Worm (Caenorhabditis elegans) whole organism, L3 larva: ENCODE data around the gene prmt-5.

Source experiments
- R02D3.7 ChIP-seq: fragments of 150-350 bp; optimal IDR thresholded peaks from 2 replicates; lab custom pipeline; 2014; ENCODE audit warnings: missing biosample characterization, missing genetic modification characterization
- ZK546.5 ChIP-seq: sonication (generic microtip); optimal IDR thresholded peaks from 2 replicates; lab custom pipeline; 2017; ENCODE audit warnings: missing biosample characterization, missing genetic modification characterization
- aly-2 ChIP-seq: fragments of 150-350 bp; optimal IDR thresholded peaks from 2 replicates; lab custom pipeline; 2014; ENCODE audit warnings: missing biosample characterization, missing genetic modification characterization
- ama-1 ChIP-seq: fragments of 150-350 bp; optimal IDR thresholded peaks from 2 replicates; lab custom pipeline; 2018
- ceh-28 ChIP-seq: fragments of 150-350 bp; optimal IDR thresholded peaks from 2 replicates; lab custom pipeline; 2014; ENCODE audit warnings: missing biosample characterization, missing genetic modification reagents, missing genetic modification characterization
- ceh-82 ChIP-seq: fragments of 150-350 bp; optimal IDR thresholded peaks from 2 replicates; lab custom pipeline; 2014; ENCODE audit warnings: missing biosample characterization, missing genetic modification characterization
- ceh-9 ChIP-seq: sonication (generic microtip); optimal IDR thresholded peaks from 2 replicates; lab custom pipeline; 2018; ENCODE audit warnings: missing biosample characterization, missing genetic modification characterization
- daf-12 ChIP-seq: fragments of 150-350 bp; optimal IDR thresholded peaks from 2 replicates; lab custom pipeline; 2014; ENCODE audit warnings: missing biosample characterization, missing genetic modification reagents, missing genetic modification characterization
- egl-27 ChIP-seq: sonication (generic microtip); optimal IDR thresholded peaks from 4 replicates; lab custom pipeline; 2017; ENCODE audit warnings: missing biosample characterization, missing genetic modification reagents, missing genetic modification characterization
- elt-1 ChIP-seq: fragments of 150-350 bp; optimal IDR thresholded peaks from 2 replicates; lab custom pipeline; 2014; ENCODE audit warnings: missing biosample characterization, missing genetic modification characterization
- elt-2 ChIP-seq: sonication (generic microtip); optimal IDR thresholded peaks from 2 replicates; lab custom pipeline; 2016; ENCODE audit warnings: missing genetic modification reagents, mild to moderate bottlenecking, missing genetic modification characterization, missing compliant biosample characterization
- elt-3 ChIP-seq, 3 experiments: fragments of 150-350 bp in 1 of 3; sonication (generic microtip) in 2 of 3; optimal IDR thresholded peaks; 2 replicates in 2 of 3; 4 replicates in 1 of 3; lab custom pipeline; 2014 to 2017; ENCODE audit warnings: missing biosample characterization in 3 of 3, missing genetic modification characterization in 3 of 3
- eor-1 ChIP-seq, 2 experiments: fragments of 150-350 bp; optimal IDR thresholded peaks; 2 replicates each; lab custom pipeline; 2014 to 2018; ENCODE audit warnings: missing biosample characterization in 2 of 2, missing genetic modification characterization in 2 of 2
- fkh-10 ChIP-seq: sonication (generic microtip); optimal IDR thresholded peaks from 2 replicates; lab custom pipeline; 2017; ENCODE audit warnings: missing biosample characterization, missing genetic modification reagents, missing genetic modification characterization
- fos-1 ChIP-seq: fragments of 150-350 bp; optimal IDR thresholded peaks from 2 replicates; lab custom pipeline; 2014; ENCODE audit warnings: missing biosample characterization, missing genetic modification characterization
- hmg-11 ChIP-seq: sonication (generic microtip); optimal IDR thresholded peaks from 2 replicates; lab custom pipeline; 2016; ENCODE audit warnings: missing genetic modification characterization, missing compliant biosample characterization
- jun-1 ChIP-seq: fragments of 150-350 bp; optimal IDR thresholded peaks from 2 replicates; lab custom pipeline; 2014; ENCODE audit warnings: missing biosample characterization, missing genetic modification reagents, missing genetic modification characterization
- lsy-12 ChIP-seq: sonication (generic microtip); optimal IDR thresholded peaks from 2 replicates; lab custom pipeline; 2016; ENCODE audit warnings: mild to moderate bottlenecking, missing genetic modification characterization, missing compliant biosample characterization
- nfya-1 ChIP-seq: sonication (generic microtip); optimal IDR thresholded peaks from 2 replicates; lab custom pipeline; 2017; ENCODE audit warnings: missing genetic modification characterization, mild to moderate bottlenecking, missing compliant biosample characterization, antibody characterized with exemption, moderate library complexity; ENCODE audit not compliant: insufficient read depth
- nhr-11 ChIP-seq: fragments of 150-350 bp; optimal IDR thresholded peaks from 2 replicates; lab custom pipeline; 2014; ENCODE audit warnings: missing biosample characterization, missing genetic modification characterization
- nhr-23 ChIP-seq: fragments of 150-350 bp; optimal IDR thresholded peaks from 2 replicates; lab custom pipeline; 2014; ENCODE audit warnings: missing biosample characterization, missing genetic modification reagents, missing genetic modification characterization
- nhr-237 ChIP-seq: fragments of 150-350 bp; optimal IDR thresholded peaks from 2 replicates; lab custom pipeline; 2014; ENCODE audit warnings: missing biosample characterization, missing genetic modification characterization
- nhr-25 ChIP-seq: sonication (generic microtip); optimal IDR thresholded peaks from 2 replicates; lab custom pipeline; 2017; ENCODE audit warnings: missing biosample characterization, missing genetic modification characterization
- nhr-28 ChIP-seq: fragments of 150-350 bp; optimal IDR thresholded peaks from 2 replicates; lab custom pipeline; 2014; ENCODE audit warnings: missing biosample characterization, missing genetic modification characterization
- nhr-43 ChIP-seq: sonication (generic microtip); optimal IDR thresholded peaks from 2 replicates; lab custom pipeline; 2016; ENCODE audit warnings: mild to moderate bottlenecking, missing genetic modification characterization, missing compliant biosample characterization; ENCODE audit not compliant: poor library complexity, severe bottlenecking
- nhr-77 ChIP-seq: fragments of 150-350 bp; optimal IDR thresholded peaks from 2 replicates; lab custom pipeline; 2014; ENCODE audit warnings: missing biosample characterization, missing genetic modification characterization
- pha-4 ChIP-seq: fragments of 150-350 bp; optimal IDR thresholded peaks from 2 replicates; lab custom pipeline; 2014; ENCODE audit warnings: missing biosample characterization, missing genetic modification reagents, missing genetic modification characterization
- pqm-1 ChIP-seq: fragments of 150-350 bp; optimal IDR thresholded peaks from 2 replicates; lab custom pipeline; 2017; ENCODE audit warnings: missing biosample characterization, missing genetic modification characterization, inconsistent platforms
- skn-1 ChIP-seq: fragments of 150-350 bp; optimal IDR thresholded peaks from 2 replicates; lab custom pipeline; 2014; ENCODE audit warnings: missing biosample characterization, missing genetic modification characterization
- snpc-4 ChIP-seq: fragments of 150-350 bp; optimal IDR thresholded peaks from 2 replicates; lab custom pipeline; 2014; ENCODE audit warnings: missing biosample characterization, missing genetic modification characterization
- tbx-2 ChIP-seq: sonication (generic microtip); optimal IDR thresholded peaks from 2 replicates; lab custom pipeline; 2016; ENCODE audit warnings: mild to moderate bottlenecking, missing genetic modification characterization, missing compliant biosample characterization
- zag-1 ChIP-seq: fragments of 150-350 bp; optimal IDR thresholded peaks from 2 replicates; lab custom pipeline; 2014; ENCODE audit warnings: missing biosample characterization, missing genetic modification characterization
- ztf-11 ChIP-seq: fragments of 150-350 bp; optimal IDR thresholded peaks from 2 replicates; lab custom pipeline; 2014; ENCODE audit warnings: missing biosample characterization, missing genetic modification characterization
- ztf-4 ChIP-seq: fragments of 150-350 bp; optimal IDR thresholded peaks from 2 replicates; lab custom pipeline; 2014; ENCODE audit warnings: missing biosample characterization, missing genetic modification characterization

The prmt-5 gene

DNA sequence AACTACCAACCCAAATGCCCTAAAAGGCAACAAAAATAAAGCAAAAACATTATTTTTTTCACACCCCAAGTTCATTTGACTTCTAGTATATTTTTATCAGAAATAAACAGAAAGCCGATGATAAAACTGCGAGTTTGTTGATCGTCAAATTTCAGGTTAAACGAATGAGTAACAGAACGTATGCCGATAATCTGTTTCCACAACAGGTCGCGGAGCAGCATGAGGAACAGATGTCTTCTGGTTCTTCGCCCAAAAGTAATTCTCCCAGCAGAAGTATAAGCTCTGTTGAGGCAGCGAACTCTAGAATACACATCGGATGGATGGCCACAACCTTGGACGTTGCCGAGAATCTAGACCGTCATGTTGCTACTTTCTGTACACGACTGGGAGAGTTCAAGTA, at the start of gene prmt-5:
Gene prmt-5, plus strand, starts transcription at position 141 of the 400 bp plus-strand sequence.
- TF ChIP-seq nhr-77 (tag; lab: Kevin White, UChicago) (peak; percentile 22), daf-12 (no peak), nhr-25 (tag; lab: Kevin White, UChicago) (peak; percentile 30), zag-1 (tag; lab: Kevin White, UChicago) (no peak), fkh-10 (GFP tag; lab: Kevin White, UChicago) (no peak), nhr-43 (tag; lab: Kevin White, UChicago) (peak; percentile 73), elt-1 (tag; lab: Kevin White, UChicago) (no peak), ceh-9 (tag; lab: Kevin White, UChicago) (no peak), pha-4 (tag; lab: Kevin White, UChicago) (peak; percentile 13), elt-3 (tag; optimal IDR thresholded peaks at IDR 0.05; lab: Kevin White, UChicago) (peak in 1 of 3 experiments; percentile 13), nhr-11 (tag; lab: Kevin White, UChicago) (peak; percentile 17), ama-1 (lab: Kevin White, UChicago) (peak; percentile 90), aly-2 (tag; lab: Kevin White, UChicago) (peak; percentile 76), tbx-2 (tag; lab: Kevin White, UChicago) (no peak), eor-1 (tag; optimal IDR thresholded peaks at IDR 0.05; lab: Kevin White, UChicago) (no peak), elt-2 (peak; percentile 27), fos-1 (tag; lab: Kevin White, UChicago) (no peak), ztf-4 (no peak), nfya-1 (tag; lab: Kevin White, UChicago) (no peak), ceh-82 (tag; lab: Kevin White, UChicago) (no peak), nhr-28 (no peak), hmg-11 (tag; lab: Kevin White, UChicago) (no peak), nhr-23 (tag; lab: Kevin White, UChicago) (peak; percentile 35), lsy-12 (tag; lab: Kevin White, UChicago) (peak; percentile 81), nhr-237 (tag; lab: Kevin White, UChicago) (no peak), pqm-1 (peak; percentile 18), jun-1 (no peak)

DNA sequence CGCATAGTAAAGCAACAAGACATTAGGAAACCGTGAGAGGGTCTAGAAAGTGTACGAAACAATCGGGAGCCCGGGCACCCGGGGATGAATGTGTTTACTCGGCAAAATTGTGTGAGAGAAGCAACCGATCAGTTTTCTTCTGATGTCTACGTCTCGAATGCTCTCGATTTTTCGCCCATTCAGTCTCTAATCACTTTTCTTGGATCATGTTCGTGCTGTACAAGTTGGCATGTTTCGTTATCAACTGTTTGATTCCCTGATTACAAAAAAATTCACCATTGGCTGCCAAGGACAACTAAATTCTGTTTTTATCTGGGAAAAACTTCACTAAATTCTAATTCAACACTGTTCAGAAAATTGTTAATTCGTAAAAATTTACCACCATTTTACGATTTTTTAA, 49.8 kb upstream of the prmt-5 start:
- no peak for TF ChIP-seq snpc-4 (tag; lab: Kevin White, UChicago)
- TF ChIP-seq nfya-1 (tag; lab: Kevin White, UChicago), result peak; percentile 14
- TF ChIP-seq nhr-23 (tag; lab: Kevin White, UChicago), result no peak
- no peak for TF ChIP-seq egl-27 (tag; lab: Kevin White, UChicago)
- TF ChIP-seq ceh-9 (tag; lab: Kevin White, UChicago), result no peak
- TF ChIP-seq jun-1, result no peak
- no peak for TF ChIP-seq R02D3.7
- TF ChIP-seq elt-2, result peak; percentile 67
- TF ChIP-seq ceh-28 (tag; lab: Kevin White, UChicago), result no peak
- TF ChIP-seq pha-4 (tag; lab: Kevin White, UChicago), result peak; percentile 6

DNA sequence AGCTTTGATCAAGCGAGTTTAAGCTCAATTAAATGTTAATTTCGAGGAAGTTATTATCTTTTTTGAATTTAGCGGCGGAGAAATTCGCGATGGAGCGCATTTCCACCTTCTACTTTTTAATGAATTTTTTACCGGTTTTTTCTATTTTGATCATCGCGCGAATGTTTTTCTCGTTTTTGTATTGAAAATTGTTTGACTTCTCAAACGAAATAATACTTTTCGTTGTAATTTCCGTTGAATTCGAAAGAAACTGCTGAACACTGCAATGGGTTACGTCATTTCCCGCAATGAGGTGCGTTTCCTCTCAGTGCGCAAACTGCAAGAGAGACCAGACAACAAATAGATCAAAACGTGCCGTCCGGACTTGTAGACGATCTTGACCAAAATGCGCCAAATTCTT, 49.1 kb upstream of the prmt-5 start:
- TF ChIP-seq ztf-11 (no peak), pqm-1 (no peak), egl-27 (tag; lab: Kevin White, UChicago) (no peak), ama-1 (lab: Kevin White, UChicago) (no peak), ceh-82 (tag; lab: Kevin White, UChicago) (no peak), nhr-77 (tag; lab: Kevin White, UChicago) (no peak), nhr-23 (tag; lab: Kevin White, UChicago) (no peak), R02D3.7 (no peak), skn-1 (tag; lab: Kevin White, UChicago) (no peak), ztf-4 (no peak), nhr-11 (tag; lab: Kevin White, UChicago) (no peak), ZK546.5 (tag; lab: Kevin White, UChicago) (no peak), fos-1 (tag; lab: Kevin White, UChicago) (no peak), ceh-9 (tag; lab: Kevin White, UChicago) (no peak), hmg-11 (tag; lab: Kevin White, UChicago) (no peak)

DNA sequence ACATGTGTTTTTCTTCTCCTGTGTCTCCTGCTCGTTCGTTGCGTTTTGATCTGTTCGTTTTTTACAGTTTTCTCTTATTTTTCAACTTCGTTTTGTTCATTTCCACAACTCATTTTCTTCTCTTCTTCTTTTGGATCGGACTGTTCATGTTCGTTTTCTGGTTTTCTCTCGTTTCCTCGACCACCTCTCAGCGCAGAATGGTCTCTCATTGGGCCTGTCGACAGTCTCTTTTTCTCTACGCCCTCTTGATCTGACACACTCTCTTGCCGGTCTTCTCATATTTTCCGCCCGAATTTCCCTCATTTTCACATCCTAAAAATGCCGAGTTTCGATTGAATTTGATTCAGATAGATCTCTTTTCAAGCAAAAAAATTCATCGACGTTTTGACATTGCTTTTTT, 48.7 kb upstream of the prmt-5 start:
- TF ChIP-seq fkh-10 (GFP tag; lab: Kevin White, UChicago) (no peak), nfya-1 (tag; lab: Kevin White, UChicago) (peak; percentile 30)
